Fruit fly (Drosophila melanogaster) whole organism, prepupa: ENCODE results near the gene Tlk.
A peak's percentile ranks its signal among the peaks of the same experiment; 100 is the strongest.

Source experiments
- CG15336 ChIP-seq: fragments of 200-800 bp; sonication (Bioruptor generic); IDR thresholded peaks from 2 replicates; pipeline ENCODE4 v1.3.6; 2022; ENCODE audit warnings: missing biosample characterization, missing genetic modification characterization
- CG32006 ChIP-seq: fragments of 200-800 bp; sonication (Bioruptor generic); optimal IDR thresholded peaks from 3 replicates; lab custom pipeline; 2017; ENCODE audit warnings: missing biosample characterization, mild to moderate bottlenecking, missing genetic modification characterization
- CG3919 ChIP-seq: fragments of 200-800 bp; sonication (Bioruptor generic); optimal IDR thresholded peaks from 3 replicates; lab custom pipeline; 2016; ENCODE audit warnings: missing biosample characterization, missing genetic modification characterization
- CG6792 ChIP-seq: fragments of 200-800 bp; sonication (Bioruptor generic); optimal IDR thresholded peaks from 3 replicates; lab custom pipeline; 2016; ENCODE audit warnings: missing biosample characterization, missing genetic modification characterization
- Eip75B ChIP-seq: fragments of 200-800 bp; sonication (Bioruptor generic); optimal IDR thresholded peaks from 3 replicates; lab custom pipeline; 2016; ENCODE audit warnings: missing biosample characterization, missing genetic modification characterization
- Eip93F ChIP-seq: fragments of 200-800 bp; sonication (Bioruptor generic); optimal IDR thresholded peaks from 2 replicates; lab custom pipeline; 2016; ENCODE audit warnings: missing biosample characterization, mild to moderate bottlenecking, missing genetic modification characterization
- Ets96B ChIP-seq: fragments of 200-800 bp; optimal IDR thresholded peaks from 2 replicates; lab custom pipeline; 2019; ENCODE audit warnings: missing biosample characterization, mild to moderate bottlenecking, missing genetic modification characterization, moderate library complexity
- Sox102F ChIP-seq: fragments of 200-800 bp; sonication (Bioruptor generic); optimal IDR thresholded peaks from 2 replicates; lab custom pipeline; 2016; ENCODE audit warnings: missing biosample characterization, mild to moderate bottlenecking, missing genetic modification characterization
- Sox14 ChIP-seq: fragments of 200-800 bp; sonication (Bioruptor generic); optimal IDR thresholded peaks from 3 replicates; lab custom pipeline; 2016; ENCODE audit warnings: missing biosample characterization, missing genetic modification characterization
- cyc ChIP-seq: fragments of 200-800 bp; sonication (Bioruptor generic); optimal IDR thresholded peaks from 3 replicates; lab custom pipeline; 2016; ENCODE audit warnings: missing biosample characterization, missing genetic modification characterization
- esn ChIP-seq: fragments of 200-800 bp; sonication (Bioruptor generic); optimal IDR thresholded peaks from 2 replicates; lab custom pipeline; 2016; ENCODE audit warnings: missing biosample characterization, mild to moderate bottlenecking, missing genetic modification characterization, moderate library complexity
- fd85E ChIP-seq: fragments of 200-800 bp; sonication (Bioruptor generic); optimal IDR thresholded peaks from 3 replicates; lab custom pipeline; 2016; ENCODE audit warnings: missing biosample characterization, missing genetic modification characterization
- lz ChIP-seq: fragments of 200-800 bp; sonication (Bioruptor generic); optimal IDR thresholded peaks from 3 replicates; lab custom pipeline; 2016; ENCODE audit warnings: missing biosample characterization, missing genetic modification characterization

DNA sequence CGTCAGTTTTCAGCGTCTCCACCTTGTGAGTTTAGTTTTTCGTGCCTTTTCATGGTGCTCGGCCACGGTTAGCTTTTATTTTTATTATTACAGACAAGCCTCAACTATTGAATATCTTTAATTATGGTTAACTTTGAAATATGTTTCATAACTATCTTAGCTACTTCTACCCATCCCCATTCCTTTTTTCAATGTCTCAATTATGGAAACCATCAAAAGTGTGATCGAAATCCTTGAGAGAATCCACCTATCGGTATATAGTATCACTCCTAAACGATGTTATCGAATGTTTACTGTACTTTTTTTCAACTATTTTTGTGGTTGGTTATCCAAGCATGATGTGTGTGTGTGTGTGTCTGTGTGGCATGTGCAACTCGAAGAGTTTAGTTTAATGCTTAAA is 5.8 kb upstream of the Tlk start:
- no peak for TF ChIP-seq cyc (GFP tag; lab: Kevin White, UChicago)
- no peak for TF ChIP-seq Ets96B (tag; lab: Kevin White, UChicago)
- TF ChIP-seq Sox14 (GFP tag; lab: Kevin White, UChicago), result no peak
- peak; percentile 75 for TF ChIP-seq CG15336
- TF ChIP-seq CG3919 (GFP tag; lab: Kevin White, UChicago), result no peak
- TF ChIP-seq Eip93F, result no peak
- no peak for TF ChIP-seq fd85E (GFP tag; lab: Kevin White, UChicago)
- no peak for TF ChIP-seq CG6792 (GFP tag; lab: Kevin White, UChicago)
- peak; percentile 74 for TF ChIP-seq CG32006
- no peak for TF ChIP-seq esn (GFP tag; lab: Kevin White, UChicago)
- TF ChIP-seq Sox102F (GFP tag; lab: Kevin White, UChicago), result no peak
- no peak for TF ChIP-seq lz
- no peak for TF ChIP-seq Eip75B (GFP tag; lab: Kevin White, UChicago)
